Worm (Caenorhabditis elegans) whole organism, mixed stage, embryonic: Measurements from ENCODE around the gene M116.5.

Experiments
- ceh-39 ChIP-seq: fragments of 150-350 bp; optimal IDR thresholded peaks from 2 replicates; lab custom pipeline; 2014; ENCODE audit warnings: missing biosample characterization, missing genetic modification characterization
- ces-1 ChIP-seq: fragments of 150-350 bp; optimal IDR thresholded peaks from 2 replicates; lab custom pipeline; 2014; ENCODE audit warnings: missing biosample characterization, missing genetic modification reagents, missing genetic modification characterization
- elt-1 ChIP-seq: sonication (generic microtip); optimal IDR thresholded peaks from 2 replicates; lab custom pipeline; 2017; ENCODE audit warnings: missing genetic modification characterization, mild to moderate bottlenecking, missing compliant biosample characterization, antibody characterized with exemption, moderate library complexity, borderline replicate concordance; ENCODE audit not compliant: insufficient read depth
- elt-3 ChIP-seq: fragments of 150-350 bp; optimal IDR thresholded peaks from 2 replicates; lab custom pipeline; 2014; ENCODE audit warnings: missing biosample characterization, missing genetic modification characterization
- ham-2 ChIP-seq: fragments of 200-800 bp; sonication (Bioruptor generic); optimal IDR thresholded peaks from 2 replicates; lab custom pipeline; 2018; ENCODE audit warnings: mild to moderate bottlenecking, missing genetic modification characterization, missing compliant biosample characterization
- lin-13 ChIP-seq: fragments of 150-350 bp; optimal IDR thresholded peaks from 2 replicates; lab custom pipeline; 2014; ENCODE audit warnings: missing biosample characterization, missing genetic modification characterization
- nhr-237 ChIP-seq: fragments of 150-350 bp; optimal IDR thresholded peaks from 2 replicates; lab custom pipeline; 2014; ENCODE audit warnings: missing biosample characterization, missing genetic modification characterization
- nhr-28 ChIP-seq: fragments of 150-350 bp; optimal IDR thresholded peaks from 2 replicates; lab custom pipeline; 2014; ENCODE audit warnings: missing biosample characterization, missing genetic modification characterization
- nhr-76 ChIP-seq: sonication (generic microtip); optimal IDR thresholded peaks from 2 replicates; lab custom pipeline; 2017; ENCODE audit warnings: missing biosample characterization, missing genetic modification characterization
- pha-4 ChIP-seq: fragments of 150-350 bp; optimal IDR thresholded peaks from 2 replicates; lab custom pipeline; 2018; ENCODE audit warnings: missing biosample characterization, missing genetic modification reagents, missing genetic modification characterization
- snpc-4 ChIP-seq: fragments of 150-350 bp; optimal IDR thresholded peaks from 2 replicates; lab custom pipeline; 2014; ENCODE audit warnings: missing biosample characterization, missing genetic modification characterization
- tbx-8 ChIP-seq: fragments of 200-800 bp; sonication (Bioruptor generic); optimal IDR thresholded peaks from 2 replicates; lab custom pipeline; 2018; ENCODE audit warnings: mild to moderate bottlenecking, missing genetic modification characterization, moderate library complexity, missing compliant biosample characterization
- unc-120 ChIP-seq: sonication (generic microtip); optimal IDR thresholded peaks from 2 replicates; lab custom pipeline; 2017; ENCODE audit warnings: missing genetic modification characterization, missing compliant biosample characterization; ENCODE audit not compliant: poor library complexity, severe bottlenecking
- unc-62 ChIP-seq: fragments of 150-350 bp; optimal IDR thresholded peaks from 2 replicates; lab custom pipeline; 2014; ENCODE audit warnings: missing biosample characterization, missing genetic modification reagents, missing genetic modification characterization

DNA sequence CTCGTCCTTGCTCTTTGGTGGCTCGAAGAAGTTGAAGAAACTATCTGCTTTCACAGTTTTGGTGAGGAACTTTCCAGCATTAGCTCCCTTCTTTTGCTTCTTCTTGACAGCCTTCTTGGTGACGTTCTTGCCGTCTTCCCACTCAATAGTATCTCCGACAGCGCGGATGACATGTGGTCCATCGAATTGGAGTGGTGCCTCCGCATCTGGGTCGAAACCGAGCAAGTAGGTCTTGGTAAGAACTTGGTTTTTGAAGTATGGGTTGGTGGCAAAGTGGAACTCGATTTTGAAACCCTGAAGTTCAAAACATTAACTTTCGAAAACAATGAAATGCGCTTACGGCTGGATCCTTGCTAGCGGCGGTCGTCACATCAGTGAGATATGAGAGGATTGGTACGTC lies 42.6 kb downstream of the M116.5 start:
- no peak for TF ChIP-seq elt-1 (tag; lab: Kevin White, UChicago)
- TF ChIP-seq snpc-4 (tag; lab: Kevin White, UChicago): no peak
- TF ChIP-seq nhr-28 (tag; lab: Kevin White, UChicago): no peak
- TF ChIP-seq unc-120 (tag; lab: Kevin White, UChicago): no peak
- TF ChIP-seq ham-2 (GFP tag; lab: Kevin White, UChicago): no peak
- TF ChIP-seq lin-13 (tag; lab: Kevin White, UChicago): no peak
- TF ChIP-seq nhr-237 (tag; lab: Kevin White, UChicago): no peak
- TF ChIP-seq ces-1 (GFP tag; lab: Kevin White, UChicago): no peak
- TF ChIP-seq elt-3 (tag; lab: Kevin White, UChicago): no peak
- no peak for TF ChIP-seq pha-4 (tag; lab: Kevin White, UChicago)
- no peak for TF ChIP-seq tbx-8 (GFP tag; lab: Kevin White, UChicago)
- no peak for TF ChIP-seq nhr-76 (tag; lab: Kevin White, UChicago)
- no peak for TF ChIP-seq ceh-39 (tag; lab: Kevin White, UChicago)
- no peak for TF ChIP-seq unc-62 (GFP tag; lab: Kevin White, UChicago)
